Fruit fly (Drosophila melanogaster): Measurements from ENCODE around the gene CG31882.

CG31882 gene

DNA sequence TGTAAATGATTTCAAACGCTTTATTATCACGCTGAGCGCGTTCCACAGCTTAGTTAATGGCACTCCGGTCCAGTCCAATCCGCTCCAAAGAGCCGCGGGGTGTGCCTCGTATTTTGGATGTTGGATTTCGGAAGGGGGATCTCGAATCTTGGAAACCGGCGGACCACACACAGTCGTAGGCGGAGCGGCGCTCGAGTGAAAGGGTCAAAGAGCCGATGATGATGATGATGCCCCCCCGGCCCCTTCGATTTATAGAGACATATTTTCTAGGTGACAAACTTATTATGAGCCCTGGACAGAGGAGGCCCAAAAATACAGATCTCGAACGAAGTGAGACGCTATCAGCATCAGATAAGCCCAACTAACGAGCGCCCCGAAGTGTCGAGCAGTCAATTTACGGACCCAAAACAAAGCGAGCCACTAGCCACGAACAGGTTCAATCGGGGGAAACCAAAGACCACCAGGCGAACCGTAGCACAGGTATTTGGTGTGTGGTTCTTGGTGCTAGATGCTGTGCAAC, 15.7 kb downstream of the CG31882 start:
- no peak for TF ChIP-seq CG11617 (GFP tag; optimal IDR thresholded peaks at IDR 0.05)
- TF ChIP-seq cic (GFP tag; optimal IDR thresholded peaks at IDR 0.05), result no peak
- no peak for TF ChIP-seq toe (GFP tag; optimal IDR thresholded peaks at IDR 0.05)
- no peak for TF ChIP-seq ovo (GFP tag; optimal IDR thresholded peaks at IDR 0.05)
- TF ChIP-seq bab1 (GFP tag; optimal IDR thresholded peaks at IDR 0.05), result no peak
- TF ChIP-seq pad (GFP tag; optimal IDR thresholded peaks at IDR 0.05), result no peak
- TF ChIP-seq Hr96 (GFP tag; optimal IDR thresholded peaks at IDR 0.05), result no peak
- TF ChIP-seq kay (GFP tag; ENCODE audit: borderline replicate concordance), result no peak
- no peak for TF ChIP-seq tj (GFP tag; optimal IDR thresholded peaks at IDR 0.05)
- no peak for TF ChIP-seq Crg-1 (GFP tag; optimal IDR thresholded peaks at IDR 0.05)
- TF ChIP-seq CG33017 (tag; optimal IDR thresholded peaks at IDR 0.05), result no peak
- no peak for TF ChIP-seq cnc (optimal IDR thresholded peaks at IDR 0.05)
- TF ChIP-seq CG5204 (GFP tag; optimal IDR thresholded peaks at IDR 0.05), result no peak
- no peak for TF ChIP-seq Mnt (GFP tag; optimal IDR thresholded peaks at IDR 0.05)
- TF ChIP-seq CG14711 (tag; optimal IDR thresholded peaks at IDR 0.05), result no peak
- no peak for TF ChIP-seq CG7045 (GFP tag; optimal IDR thresholded peaks at IDR 0.05)
- no peak for TF ChIP-seq CG12768 (GFP tag; optimal IDR thresholded peaks at IDR 0.05)
- no peak for TF ChIP-seq CG1620 (GFP tag; optimal IDR thresholded peaks at IDR 0.05)
- TF ChIP-seq CG7101 (tag; optimal IDR thresholded peaks at IDR 0.05), result no peak
- no peak for TF ChIP-seq Clk (GFP tag; optimal IDR thresholded peaks at IDR 0.05)

DNA sequence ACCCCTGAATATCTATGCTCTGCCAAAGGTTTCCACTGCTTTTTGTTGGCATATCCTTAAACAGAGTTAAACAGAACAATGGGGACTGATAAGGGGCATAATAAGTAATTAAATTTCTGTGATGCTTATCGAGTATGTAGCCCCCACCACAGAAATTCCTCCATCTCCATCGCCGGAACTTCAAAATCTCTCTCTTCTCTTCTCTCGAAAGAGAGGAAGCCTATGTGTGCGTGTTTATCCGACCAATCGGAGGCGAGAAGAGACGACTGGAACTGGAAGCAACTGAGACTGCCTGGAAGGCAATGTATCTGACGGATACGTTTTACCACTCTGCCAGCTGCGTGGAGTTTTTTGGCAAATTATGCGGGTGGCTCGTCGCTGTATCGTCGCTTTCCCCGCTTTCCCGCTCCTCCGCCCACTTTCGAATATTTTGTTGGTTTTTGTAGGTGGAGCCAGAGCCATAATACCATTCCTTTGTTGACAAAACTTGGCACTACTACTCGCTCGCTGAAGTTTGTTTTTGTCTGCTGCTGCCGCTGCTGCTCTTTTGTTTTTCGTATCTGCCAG, 17.0 kb downstream of the CG31882 start, which contains the start of gene gcm2:
gcm2 (plus strand) TSS at position 566 of the 567 bp plus-strand sequence.
- no peak for TF ChIP-seq kay (GFP tag; ENCODE audit: borderline replicate concordance)
- no peak for TF ChIP-seq CG7045 (GFP tag; optimal IDR thresholded peaks at IDR 0.05)
- no peak for TF ChIP-seq Mnt (GFP tag; optimal IDR thresholded peaks at IDR 0.05)
- no peak for TF ChIP-seq CG7101 (tag; optimal IDR thresholded peaks at IDR 0.05)
- no peak for TF ChIP-seq ovo (GFP tag; optimal IDR thresholded peaks at IDR 0.05)
- TF ChIP-seq toe (GFP tag; optimal IDR thresholded peaks at IDR 0.05), result no peak
- no peak for TF ChIP-seq CG5204 (GFP tag; optimal IDR thresholded peaks at IDR 0.05)
- no peak for TF ChIP-seq Hr96 (GFP tag; optimal IDR thresholded peaks at IDR 0.05)
- TF ChIP-seq CG12768 (GFP tag; optimal IDR thresholded peaks at IDR 0.05), result no peak
- TF ChIP-seq CG1620 (GFP tag; optimal IDR thresholded peaks at IDR 0.05), result no peak
- no peak for TF ChIP-seq tj (GFP tag; optimal IDR thresholded peaks at IDR 0.05)
- TF ChIP-seq cnc (optimal IDR thresholded peaks at IDR 0.05), result no peak
- TF ChIP-seq CG14711 (tag; optimal IDR thresholded peaks at IDR 0.05), result no peak
- TF ChIP-seq Crg-1 (GFP tag; optimal IDR thresholded peaks at IDR 0.05), result no peak
- no peak for TF ChIP-seq Clk (GFP tag; optimal IDR thresholded peaks at IDR 0.05)
- no peak for TF ChIP-seq bab1 (GFP tag; optimal IDR thresholded peaks at IDR 0.05)
- no peak for TF ChIP-seq cic (GFP tag; optimal IDR thresholded peaks at IDR 0.05)
- no peak for TF ChIP-seq CG33017 (tag; optimal IDR thresholded peaks at IDR 0.05)

DNA sequence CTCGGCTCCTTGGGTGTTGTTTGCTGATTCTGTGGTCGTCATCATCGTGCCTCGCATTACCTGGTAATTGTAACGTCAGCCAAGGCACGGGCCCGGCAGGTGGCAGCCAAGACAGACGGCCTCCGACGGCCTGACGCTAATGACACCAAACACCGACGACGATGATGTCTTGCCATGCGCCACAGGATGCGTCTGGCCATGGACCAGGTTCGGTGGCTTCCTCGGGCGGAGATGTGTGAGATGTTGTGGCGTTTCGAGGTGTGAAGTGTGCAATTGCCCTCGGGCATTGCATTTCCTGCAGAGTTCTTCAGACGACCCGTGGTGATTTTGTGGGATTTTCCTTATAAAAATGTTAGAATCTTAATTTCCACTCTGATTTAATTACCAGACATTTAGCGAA, 23.0 kb downstream of the CG31882 start:
- TF ChIP-seq CG5204 (GFP tag; optimal IDR thresholded peaks at IDR 0.05) (no peak), kay (GFP tag; ENCODE audit: borderline replicate concordance) (no peak), ovo (GFP tag; optimal IDR thresholded peaks at IDR 0.05) (no peak), pad (GFP tag; optimal IDR thresholded peaks at IDR 0.05) (no peak), CG7045 (GFP tag; optimal IDR thresholded peaks at IDR 0.05) (no peak), bab1 (GFP tag; optimal IDR thresholded peaks at IDR 0.05) (no peak), CG11617 (GFP tag; optimal IDR thresholded peaks at IDR 0.05) (no peak), CG14711 (tag; optimal IDR thresholded peaks at IDR 0.05) (no peak), Mnt (GFP tag; optimal IDR thresholded peaks at IDR 0.05) (no peak), CG33017 (tag; optimal IDR thresholded peaks at IDR 0.05) (no peak), toe (GFP tag; optimal IDR thresholded peaks at IDR 0.05) (no peak)

DNA sequence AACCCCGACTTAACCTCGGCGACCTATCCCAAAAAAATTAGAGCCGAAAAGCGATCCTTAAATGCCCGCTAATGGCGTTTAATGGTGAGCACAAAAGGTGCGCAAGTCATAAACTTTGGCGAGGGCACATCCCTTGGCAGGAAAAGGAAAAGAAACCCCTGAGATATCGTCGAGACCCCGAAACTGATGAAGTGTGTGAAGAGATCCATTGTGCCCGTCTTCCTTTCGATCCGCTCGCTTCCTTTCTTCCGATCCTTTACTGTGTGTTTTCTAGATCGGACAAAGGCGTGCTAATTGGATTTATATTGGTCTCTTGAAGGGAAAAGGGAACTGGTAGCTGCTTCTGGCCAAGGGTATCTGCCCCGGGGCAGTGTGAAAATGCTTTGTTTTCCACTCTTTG, 23.9 kb downstream of the CG31882 start:
- TF ChIP-seq bab1 (GFP tag; optimal IDR thresholded peaks at IDR 0.05) (no peak), Hr96 (GFP tag; optimal IDR thresholded peaks at IDR 0.05) (no peak), CG11617 (GFP tag; optimal IDR thresholded peaks at IDR 0.05) (no peak), CG5204 (GFP tag; optimal IDR thresholded peaks at IDR 0.05) (no peak), Clk (GFP tag; optimal IDR thresholded peaks at IDR 0.05) (no peak), ovo (GFP tag; optimal IDR thresholded peaks at IDR 0.05) (no peak), kay (GFP tag; ENCODE audit: borderline replicate concordance) (no peak), cnc (optimal IDR thresholded peaks at IDR 0.05) (no peak), pad (GFP tag; optimal IDR thresholded peaks at IDR 0.05) (no peak), CG7045 (GFP tag; optimal IDR thresholded peaks at IDR 0.05) (no peak), CG1620 (GFP tag; optimal IDR thresholded peaks at IDR 0.05) (no peak), CG7101 (tag; optimal IDR thresholded peaks at IDR 0.05) (no peak), toe (GFP tag; optimal IDR thresholded peaks at IDR 0.05) (no peak), tj (GFP tag; optimal IDR thresholded peaks at IDR 0.05) (no peak), Mnt (GFP tag; optimal IDR thresholded peaks at IDR 0.05) (no peak), Crg-1 (GFP tag; optimal IDR thresholded peaks at IDR 0.05) (no peak), CG12768 (GFP tag; optimal IDR thresholded peaks at IDR 0.05) (no peak), CG33017 (tag; optimal IDR thresholded peaks at IDR 0.05) (no peak), CG14711 (tag; optimal IDR thresholded peaks at IDR 0.05) (no peak), cic (GFP tag; optimal IDR thresholded peaks at IDR 0.05) (no peak)

DNA sequence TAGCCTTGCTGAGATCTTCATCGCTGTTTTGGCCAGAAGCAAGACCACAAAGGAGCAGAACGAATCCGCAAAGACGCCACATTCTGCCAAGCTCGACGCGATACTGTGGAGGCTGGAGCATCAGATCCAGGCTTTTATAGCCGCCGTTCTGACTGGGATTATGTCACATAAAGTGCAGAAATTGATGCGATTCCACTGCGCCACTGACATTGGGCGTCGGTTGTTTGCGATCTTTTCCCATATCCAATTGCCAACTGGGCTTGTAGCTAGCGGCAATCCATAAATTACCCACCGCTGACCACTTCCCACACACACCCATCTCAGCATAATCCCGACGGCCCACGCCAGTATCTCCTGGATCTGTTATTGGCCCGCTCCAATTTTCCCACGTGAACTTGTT, 24.3 kb downstream of the CG31882 start, which contains the start of gene CG4382:
CG4382 (minus strand) TSS at position 101 of the 400 bp plus-strand sequence.
- TF ChIP-seq toe (GFP tag; optimal IDR thresholded peaks at IDR 0.05) (no peak), CG12768 (GFP tag; optimal IDR thresholded peaks at IDR 0.05) (no peak), CG11617 (GFP tag; optimal IDR thresholded peaks at IDR 0.05) (no peak), CG33017 (tag; optimal IDR thresholded peaks at IDR 0.05) (no peak), cic (GFP tag; optimal IDR thresholded peaks at IDR 0.05) (no peak), Crg-1 (GFP tag; optimal IDR thresholded peaks at IDR 0.05) (no peak), kay (GFP tag; ENCODE audit: borderline replicate concordance) (no peak)

DNA sequence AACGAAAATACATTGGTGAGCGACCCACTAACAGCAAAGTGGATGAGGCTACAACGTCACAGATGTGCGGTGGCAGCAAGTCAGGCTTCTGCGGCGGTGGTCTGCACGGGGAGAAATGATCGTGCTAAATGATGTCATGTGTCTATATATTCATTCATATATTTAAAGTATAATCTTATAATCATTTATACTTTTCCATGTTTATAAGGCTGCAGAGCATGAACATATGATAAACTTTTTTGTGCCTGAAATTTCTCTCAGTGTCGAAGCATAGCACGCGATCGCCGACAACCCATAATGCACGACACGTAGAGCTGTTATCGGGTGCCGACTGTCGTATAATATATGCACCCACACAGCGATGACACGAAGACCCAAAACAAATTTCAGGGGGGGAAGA, 26.7 kb downstream of the CG31882 start:
- TF ChIP-seq CG5204 (GFP tag; optimal IDR thresholded peaks at IDR 0.05), result no peak
- no peak for TF ChIP-seq tj (GFP tag; optimal IDR thresholded peaks at IDR 0.05)
- TF ChIP-seq CG33017 (tag; optimal IDR thresholded peaks at IDR 0.05), result no peak
- no peak for TF ChIP-seq CG11617 (GFP tag; optimal IDR thresholded peaks at IDR 0.05)
- no peak for TF ChIP-seq CG12768 (GFP tag; optimal IDR thresholded peaks at IDR 0.05)
